Worm (Caenorhabditis elegans) whole organism, mixed stage, embryonic: ENCODE measurements around the gene tag-321.

Experiments used
- bed-3 ChIP-seq: fragments of 200-800 bp; sonication (Bioruptor generic); optimal IDR thresholded peaks from 3 replicates; lab custom pipeline; 2018; ENCODE audit warnings: mild to moderate bottlenecking, missing genetic modification characterization, moderate library complexity, missing compliant biosample characterization
- blmp-1 ChIP-seq: fragments of 150-350 bp; optimal IDR thresholded peaks from 2 replicates; lab custom pipeline; 2014; ENCODE audit warnings: missing biosample characterization, missing genetic modification characterization
- ceh-39 ChIP-seq: fragments of 150-350 bp; optimal IDR thresholded peaks from 2 replicates; lab custom pipeline; 2014; ENCODE audit warnings: missing biosample characterization, missing genetic modification characterization
- ceh-43 ChIP-seq: fragments of 200-800 bp; sonication (Bioruptor generic); optimal IDR thresholded peaks from 2 replicates; lab custom pipeline; 2018; ENCODE audit warnings: mild to moderate bottlenecking, missing genetic modification characterization, moderate library complexity, missing compliant biosample characterization
- ces-1 ChIP-seq: fragments of 150-350 bp; optimal IDR thresholded peaks from 2 replicates; lab custom pipeline; 2014; ENCODE audit warnings: missing biosample characterization, missing genetic modification reagents, missing genetic modification characterization
- cnd-1 ChIP-seq: fragments of 200-800 bp; sonication (Bioruptor generic); optimal IDR thresholded peaks from 2 replicates; lab custom pipeline; 2018; ENCODE audit warnings: mild to moderate bottlenecking, missing genetic modification characterization, missing compliant biosample characterization
- drap-1 ChIP-seq: fragments of 200-800 bp; sonication (Bioruptor generic); optimal IDR thresholded peaks from 3 replicates; lab custom pipeline; 2018; ENCODE audit warnings: mild to moderate bottlenecking, missing genetic modification characterization, missing compliant biosample characterization
- elt-1 ChIP-seq: sonication (generic microtip); optimal IDR thresholded peaks from 2 replicates; lab custom pipeline; 2017; ENCODE audit warnings: missing genetic modification characterization, mild to moderate bottlenecking, missing compliant biosample characterization, antibody characterized with exemption, moderate library complexity, borderline replicate concordance; ENCODE audit not compliant: insufficient read depth
- elt-3 ChIP-seq: fragments of 150-350 bp; optimal IDR thresholded peaks from 2 replicates; lab custom pipeline; 2014; ENCODE audit warnings: missing biosample characterization, missing genetic modification characterization
- ham-2 ChIP-seq: fragments of 200-800 bp; sonication (Bioruptor generic); optimal IDR thresholded peaks from 2 replicates; lab custom pipeline; 2018; ENCODE audit warnings: mild to moderate bottlenecking, missing genetic modification characterization, missing compliant biosample characterization
- hlh-1 ChIP-seq: fragments of 150-350 bp; optimal IDR thresholded peaks from 2 replicates; lab custom pipeline; 2014; ENCODE audit warnings: missing biosample characterization, missing genetic modification reagents, missing genetic modification characterization
- lin-32 ChIP-seq: fragments of 200-800 bp; sonication (Bioruptor generic); optimal IDR thresholded peaks from 2 replicates; lab custom pipeline; 2018; ENCODE audit warnings: mild to moderate bottlenecking, missing genetic modification characterization, missing compliant biosample characterization
- lsy-2 ChIP-seq: fragments of 150-350 bp; optimal IDR thresholded peaks from 2 replicates; lab custom pipeline; 2014; ENCODE audit warnings: missing biosample characterization, missing genetic modification characterization
- mep-1 ChIP-seq: fragments of 150-350 bp; optimal IDR thresholded peaks from 2 replicates; lab custom pipeline; 2017; ENCODE audit warnings: missing biosample characterization, missing genetic modification reagents, missing genetic modification characterization, inconsistent platforms
- mls-2 ChIP-seq: sonication (generic microtip); optimal IDR thresholded peaks from 2 replicates; lab custom pipeline; 2016; ENCODE audit warnings: mild to moderate bottlenecking, missing genetic modification characterization, moderate library complexity, missing compliant biosample characterization
- nhr-12 ChIP-seq: fragments of 150-350 bp; optimal IDR thresholded peaks from 2 replicates; lab custom pipeline; 2014; ENCODE audit warnings: missing biosample characterization, missing genetic modification characterization
- nhr-2 ChIP-seq: fragments of 150-350 bp; optimal IDR thresholded peaks from 2 replicates; lab custom pipeline; 2014; ENCODE audit warnings: missing biosample characterization, missing genetic modification characterization
- nhr-28 ChIP-seq: fragments of 150-350 bp; optimal IDR thresholded peaks from 2 replicates; lab custom pipeline; 2014; ENCODE audit warnings: missing biosample characterization, missing genetic modification characterization
- nhr-76 ChIP-seq: sonication (generic microtip); optimal IDR thresholded peaks from 2 replicates; lab custom pipeline; 2017; ENCODE audit warnings: missing biosample characterization, missing genetic modification characterization
- sem-2 ChIP-seq: fragments of 200-800 bp; sonication (Bioruptor generic); optimal IDR thresholded peaks from 2 replicates; lab custom pipeline; 2018; ENCODE audit warnings: mild to moderate bottlenecking, missing genetic modification characterization, missing compliant biosample characterization
- snpc-4 ChIP-seq: fragments of 150-350 bp; optimal IDR thresholded peaks from 2 replicates; lab custom pipeline; 2014; ENCODE audit warnings: missing biosample characterization, missing genetic modification characterization
- sptf-1 ChIP-seq: sonication (generic microtip); optimal IDR thresholded peaks from 2 replicates; lab custom pipeline; 2017; ENCODE audit warnings: mild to moderate bottlenecking, missing genetic modification characterization, moderate library complexity, missing compliant biosample characterization
- tbx-8 ChIP-seq: fragments of 200-800 bp; sonication (Bioruptor generic); optimal IDR thresholded peaks from 2 replicates; lab custom pipeline; 2018; ENCODE audit warnings: mild to moderate bottlenecking, missing genetic modification characterization, moderate library complexity, missing compliant biosample characterization
- unc-120 ChIP-seq: sonication (generic microtip); optimal IDR thresholded peaks from 2 replicates; lab custom pipeline; 2017; ENCODE audit warnings: missing genetic modification characterization, missing compliant biosample characterization; ENCODE audit not compliant: poor library complexity, severe bottlenecking
- unc-62 ChIP-seq: fragments of 150-350 bp; optimal IDR thresholded peaks from 2 replicates; lab custom pipeline; 2014; ENCODE audit warnings: missing biosample characterization, missing genetic modification reagents, missing genetic modification characterization
- zip-8 ChIP-seq: fragments of 150-350 bp; optimal IDR thresholded peaks from 2 replicates; lab custom pipeline; 2014; ENCODE audit warnings: missing biosample characterization, missing genetic modification characterization
- ztf-11 ChIP-seq: fragments of 150-350 bp; optimal IDR thresholded peaks from 2 replicates; lab custom pipeline; 2014; ENCODE audit warnings: missing biosample characterization, missing genetic modification characterization

Gene tag-321

DNA sequence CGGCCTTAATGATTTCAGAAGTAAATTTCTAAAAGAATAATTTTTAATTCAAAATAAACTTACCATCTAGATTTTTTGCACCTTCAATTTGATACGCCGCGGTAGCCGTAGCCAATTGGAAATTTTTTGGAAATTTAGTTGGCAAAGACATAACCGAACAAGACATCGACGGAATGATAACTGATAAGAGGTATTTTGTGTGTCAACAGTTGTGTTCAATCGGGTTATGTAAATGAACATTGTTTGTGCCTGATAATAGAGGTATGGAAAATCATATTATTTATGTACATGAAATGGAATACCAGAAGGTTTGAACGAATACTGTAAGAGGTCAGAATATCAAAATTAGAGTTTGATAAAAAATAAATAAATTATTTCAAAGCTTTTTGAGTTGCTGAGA is 35.8 kb downstream of the tag-321 start, which contains the start of gene klo-1:
Gene klo-1 (minus strand): TSS at position 388 of the 400 bp plus-strand sequence.
- TF ChIP-seq unc-62 (GFP tag; lab: Kevin White, UChicago) (no peak), mls-2 (tag; lab: Kevin White, UChicago) (no peak), zip-8 (tag; lab: Kevin White, UChicago) (no peak), tbx-8 (GFP tag; lab: Kevin White, UChicago) (no peak), elt-3 (tag; lab: Kevin White, UChicago) (no peak), sptf-1 (tag; lab: Kevin White, UChicago) (no peak), bed-3 (GFP tag; lab: Kevin White, UChicago) (no peak), nhr-76 (tag; lab: Kevin White, UChicago) (no peak), ztf-11 (no peak), drap-1 (no peak), ham-2 (GFP tag; lab: Kevin White, UChicago) (no peak), elt-1 (tag; lab: Kevin White, UChicago) (no peak), unc-120 (tag; lab: Kevin White, UChicago) (no peak)

ce11 chrIV:7743539-7743938 is 40.1 kb downstream of the tag-321 start, which contains the start of gene npr-35:
npr-35 (plus strand) TSS chrIV:7743839.
- TF ChIP-seq hlh-1 = no peak
- TF ChIP-seq sptf-1 (tag; lab: Kevin White, UChicago) = no peak

DNA sequence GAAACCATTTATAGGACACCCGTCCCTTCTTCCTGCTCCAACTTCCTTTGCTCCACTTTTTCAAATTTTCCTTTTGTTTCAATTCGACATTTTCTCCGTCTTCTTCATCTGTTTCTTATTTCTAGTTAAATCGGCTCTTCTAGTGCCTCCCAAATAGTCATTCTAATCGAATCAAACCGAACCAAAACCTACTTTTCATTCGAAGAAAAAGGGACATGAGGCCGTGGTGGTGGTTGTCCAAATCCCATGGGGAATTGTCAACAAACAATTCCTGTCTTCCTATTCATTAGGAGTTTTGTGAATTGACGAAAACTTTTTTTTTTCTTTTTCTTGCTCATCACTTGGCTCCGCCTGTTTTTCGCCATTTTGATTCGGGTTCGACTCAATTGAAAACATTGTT is 47.0 kb downstream of the tag-321 start:
- TF ChIP-seq ces-1 (peak; percentile 50), bed-3 (GFP tag; lab: Kevin White, UChicago) (no peak)

- no peak for TF ChIP-seq unc-120 (tag; lab: Kevin White, UChicago)
- TF ChIP-seq drap-1 = no peak
- TF ChIP-seq zip-8 (tag; lab: Kevin White, UChicago) = no peak
- no peak for TF ChIP-seq elt-3 (tag; lab: Kevin White, UChicago)
- no peak for TF ChIP-seq snpc-4 (tag; lab: Kevin White, UChicago)
- TF ChIP-seq elt-1 (tag; lab: Kevin White, UChicago) = no peak
- TF ChIP-seq blmp-1 = no peak
- TF ChIP-seq cnd-1 (tag; lab: Kevin White, UChicago) = no peak
- TF ChIP-seq sem-2 (GFP tag; lab: Kevin White, UChicago) = no peak
- TF ChIP-seq sptf-1 (tag; lab: Kevin White, UChicago) = no peak
- TF ChIP-seq nhr-2 (tag; lab: Kevin White, UChicago) = no peak
These were observed 49.0 kb downstream of the tag-321 start, which contains the start of gene clx-1 for ce11 chrIV:7734619-7735018. clx-1 (plus strand) TSS chrIV:7734648.

DNA sequence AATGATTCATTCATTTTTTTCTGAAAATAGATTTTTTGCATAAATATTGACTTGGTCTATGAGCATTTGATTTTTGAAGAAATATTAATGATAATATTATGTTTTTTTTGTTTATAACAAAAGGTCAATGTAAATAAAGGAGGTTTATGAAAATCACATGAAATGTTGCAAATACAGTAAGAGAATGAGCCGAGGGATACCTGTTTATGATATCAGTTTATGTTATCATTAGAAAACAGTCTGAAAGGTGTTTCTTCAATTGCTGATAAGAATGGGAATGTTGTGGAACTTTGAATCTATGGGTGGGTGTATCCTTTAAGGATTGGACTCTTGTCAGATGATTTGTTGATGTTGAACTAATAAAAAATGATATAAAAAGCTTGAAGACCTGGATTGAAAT is 49.5 kb downstream of the tag-321 start:
- TF ChIP-seq lin-32 (GFP tag; lab: Kevin White, UChicago) (no peak), cnd-1 (tag; lab: Kevin White, UChicago) (no peak), ceh-43 (GFP tag; lab: Kevin White, UChicago) (no peak), nhr-76 (tag; lab: Kevin White, UChicago) (no peak), bed-3 (GFP tag; lab: Kevin White, UChicago) (no peak), ztf-11 (no peak), mep-1 (tag; lab: Kevin White, UChicago) (no peak), nhr-28 (tag; lab: Kevin White, UChicago) (no peak), nhr-12 (no peak), ceh-39 (tag; lab: Kevin White, UChicago) (no peak), ces-1 (no peak), lsy-2 (tag; lab: Kevin White, UChicago) (no peak), unc-120 (tag; lab: Kevin White, UChicago) (no peak)
- TF ChIP-seq, all 35 proteins: peak for 0
